Worm (Caenorhabditis elegans) whole organism, young adult: Measurements from ENCODE around the gene C45G9.8.

Experiments used
- C06A6.2 ChIP-seq: fragments of 200-800 bp; sonication (Bioruptor generic); conservative IDR thresholded peaks from 2 replicates; pipeline ENCODE4 v1.3.6; 2022; ENCODE audit warnings: missing genetic modification characterization, missing compliant biosample characterization
- F10E7.11 ChIP-seq: sonication (generic microtip); optimal IDR thresholded peaks from 2 replicates; lab custom pipeline; 2017; ENCODE audit warnings: mild to moderate bottlenecking, missing genetic modification characterization, moderate library complexity, missing compliant biosample characterization
- F37B4.10 ChIP-seq: fragments of 200-800 bp; sonication (Bioruptor generic); IDR thresholded peaks from 2 replicates; pipeline ENCODE4 v1.3.6; 2022; ENCODE audit warnings: missing genetic modification characterization, missing compliant biosample characterization
- F39B2.1 ChIP-seq: fragments of 200-800 bp; sonication (Bioruptor generic); IDR thresholded peaks from 2 replicates; pipeline ENCODE4 v1.3.6; 2022; ENCODE audit warnings: missing genetic modification reagents, missing genetic modification characterization, missing compliant biosample characterization
- F49E8.2 ChIP-seq: sonication (generic microtip); optimal IDR thresholded peaks from 3 replicates; lab custom pipeline; 2017; ENCODE audit warnings: missing genetic modification characterization, mild to moderate bottlenecking, missing compliant biosample characterization, antibody characterized with exemption, moderate library complexity; ENCODE audit not compliant: insufficient read depth
- F52B5.7 ChIP-seq: sonication (generic microtip); optimal IDR thresholded peaks from 2 replicates; lab custom pipeline; 2016; ENCODE audit warnings: mild to moderate bottlenecking, missing genetic modification characterization, missing compliant biosample characterization
- K11D2.4 ChIP-seq: fragments of 200-800 bp; sonication (Bioruptor generic); IDR thresholded peaks from 2 replicates; pipeline ENCODE4 v1.3.6; 2022; ENCODE audit warnings: missing genetic modification reagents, missing genetic modification characterization, missing compliant biosample characterization
- K12H6.12 ChIP-seq: fragments of 200-800 bp; sonication (Bioruptor generic); optimal IDR thresholded peaks from 2 replicates; lab custom pipeline; 2018; ENCODE audit warnings: mild to moderate bottlenecking, missing genetic modification characterization, missing compliant biosample characterization
- Y53G8AR.9 ChIP-seq: fragments of 200-800 bp; sonication (Bioruptor generic); conservative IDR thresholded peaks from 2 replicates; pipeline ENCODE4 v1.3.6; 2022; ENCODE audit warnings: missing genetic modification reagents, missing genetic modification characterization, missing compliant biosample characterization
- Y79H2A.3 ChIP-seq: fragments of 200-800 bp; sonication (Bioruptor generic); conservative IDR thresholded peaks from 2 replicates; pipeline ENCODE4 v1.3.6; 2022; ENCODE audit warnings: missing genetic modification reagents, missing genetic modification characterization, missing compliant biosample characterization
- ama-1 ChIP-seq, 3 experiments: fragments of 150-350 bp in 1 of 3; sonication (generic microtip) in 2 of 3; optimal IDR thresholded peaks; 2 replicates each; lab custom pipeline; 2014 to 2018; ENCODE audit warnings: missing biosample characterization in 2 of 3, missing genetic modification characterization in 2 of 3, missing genetic modification reagents in 2 of 3
- atf-7 ChIP-seq: sonication (generic microtip); optimal IDR thresholded peaks from 2 replicates; lab custom pipeline; 2017; ENCODE audit warnings: mild to moderate bottlenecking, missing genetic modification characterization, missing compliant biosample characterization
- ccch-3 ChIP-seq: fragments of 200-800 bp; sonication (Bioruptor generic); optimal IDR thresholded peaks from 2 replicates; lab custom pipeline; 2018; ENCODE audit warnings: mild to moderate bottlenecking, missing genetic modification characterization, missing compliant biosample characterization
- cebp-1 ChIP-seq, 2 experiments: fragments of 200-800 bp in 1 of 2; sonication (Bioruptor generic) in 1 of 2; sonication (generic microtip) in 1 of 2; IDR thresholded peaks in 1 of 2; optimal IDR thresholded peaks in 1 of 2; 2 replicates each; pipeline versions ENCODE4 v1.3.6 to Lab custom; 2017 to 2022; ENCODE audit warnings: missing compliant biosample characterization in 2 of 2, missing genetic modification characterization in 2 of 2, mild to moderate bottlenecking in 1 of 2, missing genetic modification reagents in 1 of 2, moderate library complexity in 1 of 2
- ceh-40 ChIP-seq: fragments of 200-800 bp; sonication (Bioruptor generic); IDR thresholded peaks from 2 replicates; pipeline ENCODE4 v1.3.6; 2022; ENCODE audit warnings: missing genetic modification characterization, missing compliant biosample characterization
- ceh-58 ChIP-seq: fragments of 200-800 bp; sonication (Bioruptor generic); IDR thresholded peaks from 2 replicates; pipeline ENCODE4 v1.3.6; 2022; ENCODE audit warnings: missing genetic modification characterization, missing compliant biosample characterization
- ceh-91 ChIP-seq: fragments of 200-800 bp; sonication (Bioruptor generic); IDR thresholded peaks from 2 replicates; pipeline ENCODE4 v1.3.6; 2022; ENCODE audit warnings: missing genetic modification reagents, missing genetic modification characterization, missing compliant biosample characterization
- chd-7 ChIP-seq: sonication (generic microtip); optimal IDR thresholded peaks from 2 replicates; lab custom pipeline; 2016; ENCODE audit warnings: mild to moderate bottlenecking, missing genetic modification characterization, moderate library complexity, missing compliant biosample characterization
- die-1 ChIP-seq: sonication (generic microtip); optimal IDR thresholded peaks from 2 replicates; lab custom pipeline; 2016; ENCODE audit warnings: missing genotype, mild to moderate bottlenecking, missing genetic modification characterization, missing compliant biosample characterization
- dpff-1 ChIP-seq: sonication (generic microtip); optimal IDR thresholded peaks from 2 replicates; lab custom pipeline; 2017; ENCODE audit warnings: mild to moderate bottlenecking, missing genetic modification characterization, missing compliant biosample characterization
- efl-1 ChIP-seq: fragments of 150-350 bp; optimal IDR thresholded peaks from 2 replicates; lab custom pipeline; 2014; ENCODE audit warnings: missing biosample characterization, missing genetic modification reagents, missing genetic modification characterization
- egl-44 ChIP-seq: fragments of 200-800 bp; sonication (Bioruptor generic); IDR thresholded peaks from 2 replicates; pipeline ENCODE4 v1.3.6; 2022; ENCODE audit warnings: missing genetic modification reagents, missing genetic modification characterization, missing compliant biosample characterization
- ets-4 ChIP-seq: fragments of 200-800 bp; sonication (Bioruptor generic); optimal IDR thresholded peaks from 2 replicates; lab custom pipeline; 2018; ENCODE audit warnings: mild to moderate bottlenecking, missing genetic modification characterization, missing compliant biosample characterization
- fkh-3 ChIP-seq: sonication (generic microtip); optimal IDR thresholded peaks from 2 replicates; lab custom pipeline; 2016; ENCODE audit warnings: mild to moderate bottlenecking, missing genetic modification characterization, missing compliant biosample characterization
- him-1 ChIP-seq: sonication (generic microtip); optimal IDR thresholded peaks from 2 replicates; lab custom pipeline; 2016; ENCODE audit warnings: missing genotype, missing genetic modification reagents, missing genetic modification characterization, missing compliant biosample characterization
- madf-6 ChIP-seq: fragments of 200-800 bp; sonication (Bioruptor generic); IDR thresholded peaks from 2 replicates; pipeline ENCODE4 v1.3.6; 2022; ENCODE audit warnings: missing genetic modification reagents, missing genetic modification characterization, missing compliant biosample characterization
- madf-8 ChIP-seq: fragments of 200-800 bp; sonication (Bioruptor generic); conservative IDR thresholded peaks from 2 replicates; pipeline ENCODE4 v1.3.6; 2022; ENCODE audit warnings: missing genetic modification reagents, missing genetic modification characterization, missing compliant biosample characterization
- mel-28 ChIP-seq: sonication (generic microtip); optimal IDR thresholded peaks from 2 replicates; lab custom pipeline; 2016; ENCODE audit warnings: borderline replicate concordance, mild to moderate bottlenecking, missing genetic modification characterization, missing compliant biosample characterization
- nfya-2 ChIP-seq: fragments of 200-800 bp; sonication (Bioruptor generic); IDR thresholded peaks from 2 replicates; pipeline ENCODE4 v1.3.6; 2022; ENCODE audit warnings: missing genetic modification reagents, missing genetic modification characterization, missing compliant biosample characterization
- nhr-27 ChIP-seq: fragments of 200-800 bp; sonication (Bioruptor generic); optimal IDR thresholded peaks from 2 replicates; lab custom pipeline; 2018; ENCODE audit warnings: mild to moderate bottlenecking, missing genetic modification characterization, moderate library complexity, missing compliant biosample characterization
- nhr-80 ChIP-seq: sonication (generic microtip); optimal IDR thresholded peaks from 2 replicates; lab custom pipeline; 2016; ENCODE audit warnings: missing genetic modification characterization, missing compliant biosample characterization
- nhr-90 ChIP-seq: sonication (generic microtip); optimal IDR thresholded peaks from 2 replicates; lab custom pipeline; 2016; ENCODE audit warnings: missing genotype, mild to moderate bottlenecking, missing genetic modification characterization, missing compliant biosample characterization
- pbrm-1 ChIP-seq: fragments of 200-800 bp; sonication (Bioruptor generic); IDR thresholded peaks from 2 replicates; pipeline ENCODE4 v1.3.6; 2022; ENCODE audit warnings: missing genetic modification reagents, missing genetic modification characterization, missing compliant biosample characterization
- rec-8 ChIP-seq, 2 experiments: sonication (generic microtip); optimal IDR thresholded peaks; 2 replicates each; lab custom pipeline; 2016; ENCODE audit warnings: mild to moderate bottlenecking in 2 of 2, missing genetic modification characterization in 2 of 2, missing genetic modification reagents in 2 of 2, missing genotype in 2 of 2, missing biosample characterization in 1 of 2, missing compliant biosample characterization in 1 of 2, moderate library complexity in 1 of 2
- repo-1 ChIP-seq: sonication (generic microtip); optimal IDR thresholded peaks from 2 replicates; lab custom pipeline; 2017; ENCODE audit warnings: mild to moderate bottlenecking, missing genetic modification characterization, missing compliant biosample characterization
- snpc-1.1 ChIP-seq: sonication (generic microtip); optimal IDR thresholded peaks from 2 replicates; lab custom pipeline; 2017; ENCODE audit warnings: missing genetic modification characterization, mild to moderate bottlenecking, missing compliant biosample characterization, antibody characterized with exemption, moderate library complexity, missing genotype, missing genetic modification reagents; ENCODE audit not compliant: insufficient read depth
- unc-62 ChIP-seq: fragments of 150-350 bp; optimal IDR thresholded peaks from 2 replicates; lab custom pipeline; 2014; ENCODE audit warnings: missing biosample characterization, missing genetic modification reagents, missing genetic modification characterization
- ztf-22 ChIP-seq: fragments of 200-800 bp; sonication (Bioruptor generic); optimal IDR thresholded peaks from 2 replicates; lab custom pipeline; 2018; ENCODE audit warnings: mild to moderate bottlenecking, missing genetic modification characterization, moderate library complexity, missing compliant biosample characterization
- ztf-26 ChIP-seq: sonication (generic microtip); optimal IDR thresholded peaks from 2 replicates; lab custom pipeline; 2017; ENCODE audit warnings: missing genetic modification characterization, missing compliant biosample characterization

The C45G9.8 gene

ce11 chrIII:5102616-5103015, 49.2 kb upstream of the C45G9.8 start, which contains the start of gene F54D8.6 (continued):
- TF ChIP-seq Y79H2A.3 (no peak), K12H6.12 (tag; lab: Kevin White, UChicago) (peak; percentile 15), nhr-90 (tag; lab: Kevin White, UChicago) (no peak), ama-1 (optimal IDR thresholded peaks at IDR 0.05; lab: Kevin White, UChicago) (no peak), ama-1 (GFP tag; optimal IDR thresholded peaks at IDR 0.05; lab: Kevin White, UChicago) (no peak), nhr-80 (tag; lab: Kevin White, UChicago) (no peak), ceh-91 (GFP tag; lab: Robert Waterston, UW) (no peak), repo-1 (tag; lab: Kevin White, UChicago) (no peak), madf-8 (GFP tag; lab: Robert Waterston, UW) (no peak), atf-7 (no peak), F10E7.11 (tag; lab: Kevin White, UChicago) (no peak), mel-28 (tag; lab: Kevin White, UChicago) (no peak), C06A6.2 (GFP tag; lab: Robert Waterston, UW) (no peak), ccch-3 (GFP tag; lab: Kevin White, UChicago) (no peak)

ce11 chrIII:5099500-5099899, 46.1 kb upstream of the C45G9.8 start:
- TF ChIP-seq ets-4: no peak
- TF ChIP-seq him-1 (tag; lab: Kevin White, UChicago): no peak
- TF ChIP-seq ztf-22 (GFP tag; lab: Kevin White, UChicago): no peak
- no peak for TF ChIP-seq ztf-26 (tag; lab: Kevin White, UChicago)
- no peak for TF ChIP-seq rec-8 (tag; optimal IDR thresholded peaks at IDR 0.05; lab: Kevin White, UChicago)
- no peak for TF ChIP-seq F39B2.1 (GFP tag; lab: Robert Waterston, UW)
- TF ChIP-seq ceh-58 (GFP tag; lab: Robert Waterston, UW): no peak
- no peak for TF ChIP-seq dpff-1 (tag; lab: Kevin White, UChicago)
- no peak for TF ChIP-seq F49E8.2 (tag; lab: Kevin White, UChicago)
- no peak for TF ChIP-seq nhr-27 (tag; lab: Kevin White, UChicago)
- no peak for TF ChIP-seq pbrm-1
- no peak for TF ChIP-seq fkh-3 (tag; lab: Kevin White, UChicago)
- no peak for TF ChIP-seq nfya-2 (GFP tag; lab: Robert Waterston, UW)
- no peak for TF ChIP-seq unc-62
- no peak for TF ChIP-seq ceh-40 (GFP tag; lab: Robert Waterston, UW)
- no peak for TF ChIP-seq cebp-1 (GFP tag; IDR thresholded peaks at IDR 0.05; lab: Robert Waterston, UW)
- TF ChIP-seq cebp-1 (tag; optimal IDR thresholded peaks at IDR 0.05; lab: Kevin White, UChicago): no peak
- no peak for TF ChIP-seq die-1
- no peak for TF ChIP-seq ama-1 (optimal IDR thresholded peaks at IDR 0.05; lab: Kevin White, UChicago)
- TF ChIP-seq ama-1 (GFP tag; optimal IDR thresholded peaks at IDR 0.05; lab: Kevin White, UChicago): no peak
- no peak for TF ChIP-seq egl-44 (GFP tag; lab: Robert Waterston, UW)
- no peak for TF ChIP-seq K11D2.4 (GFP tag; lab: Robert Waterston, UW)

ce11 chrIII:5098740-5099276, 45.4 kb upstream of the C45G9.8 start:
- no peak for TF ChIP-seq snpc-1.1
- TF ChIP-seq Y53G8AR.9 (GFP tag; lab: Robert Waterston, UW): no peak
- no peak for TF ChIP-seq chd-7 (tag; lab: Kevin White, UChicago)
- no peak for TF ChIP-seq F52B5.7
- TF ChIP-seq madf-8 (GFP tag; lab: Robert Waterston, UW): peak; percentile 48; the same call in 1 of the 2 replicates
- TF ChIP-seq F37B4.10 (GFP tag; lab: Robert Waterston, UW): no peak
- TF ChIP-seq efl-1 (GFP tag; lab: Kevin White, UChicago): peak; percentile 57
- TF ChIP-seq madf-6: peak; percentile 74
